Worm (Caenorhabditis elegans) whole organism, young adult: ENCODE results near the gene slc-46A.

Source experiments
- F23B12.7 ChIP-seq: sonication (generic microtip); optimal IDR thresholded peaks from 2 replicates; lab custom pipeline; 2017; ENCODE audit warnings: missing genetic modification characterization, mild to moderate bottlenecking, missing compliant biosample characterization, antibody characterized with exemption, moderate library complexity; ENCODE audit not compliant: insufficient read depth
- F37B4.10 ChIP-seq: fragments of 200-800 bp; sonication (Bioruptor generic); IDR thresholded peaks from 2 replicates; pipeline ENCODE4 v1.3.6; 2022; ENCODE audit warnings: missing genetic modification characterization, missing compliant biosample characterization
- ama-1 ChIP-seq, 3 experiments: fragments of 150-350 bp in 1 of 3; sonication (generic microtip) in 2 of 3; optimal IDR thresholded peaks; 2 replicates each; lab custom pipeline; 2014 to 2018; ENCODE audit warnings: missing biosample characterization in 2 of 3, missing genetic modification characterization in 2 of 3, missing genetic modification reagents in 2 of 3
- hlh-12 ChIP-seq: sonication (generic microtip); optimal IDR thresholded peaks from 2 replicates; lab custom pipeline; 2016; ENCODE audit warnings: missing genetic modification characterization, missing compliant biosample characterization
- hmg-1.2 ChIP-seq: fragments of 200-800 bp; sonication (Bioruptor generic); IDR thresholded peaks from 2 replicates; pipeline ENCODE4 v1.3.6; 2022; ENCODE audit warnings: missing genetic modification reagents, missing genetic modification characterization, missing compliant biosample characterization
- hrde-1 ChIP-seq: sonication (generic microtip); optimal IDR thresholded peaks from 2 replicates; lab custom pipeline; 2016; ENCODE audit warnings: missing genetic modification characterization, mild to moderate bottlenecking, missing compliant biosample characterization, moderate library complexity, missing genotype, missing genetic modification reagents, borderline replicate concordance
- pha-4 ChIP-seq: fragments of 150-350 bp; sonication (generic microtip); optimal IDR thresholded peaks from 2 replicates; lab custom pipeline; 2014; ENCODE audit warnings: missing biosample characterization, missing genetic modification reagents, missing genetic modification characterization
- rec-8 ChIP-seq, 2 experiments: sonication (generic microtip); optimal IDR thresholded peaks; 2 replicates each; lab custom pipeline; 2016; ENCODE audit warnings: mild to moderate bottlenecking in 2 of 2, missing genetic modification characterization in 2 of 2, missing genetic modification reagents in 2 of 2, missing genotype in 2 of 2, missing biosample characterization in 1 of 2, missing compliant biosample characterization in 1 of 2, moderate library complexity in 1 of 2
- snpc-4 ChIP-seq, 5 experiments: fragments of 150-350 bp in 1 of 5; sonication (generic microtip) in 4 of 5; optimal IDR thresholded peaks; 2 replicates each; lab custom pipeline; 2014 to 2018; ENCODE audit warnings: missing genetic modification characterization in 5 of 5, missing biosample characterization in 3 of 5, antibody characterized with exemption in 2 of 5, mild to moderate bottlenecking in 2 of 5, missing compliant biosample characterization in 2 of 5, missing genotype in 2 of 5, moderate library complexity in 2 of 5, missing genetic modification reagents in 1 of 5
- unc-62 ChIP-seq: fragments of 150-350 bp; optimal IDR thresholded peaks from 2 replicates; lab custom pipeline; 2014; ENCODE audit warnings: missing biosample characterization, missing genetic modification reagents, missing genetic modification characterization
- zim-3 ChIP-seq: sonication (generic microtip); optimal IDR thresholded peaks from 2 replicates; lab custom pipeline; 2017; ENCODE audit warnings: mild to moderate bottlenecking, missing genetic modification characterization, moderate library complexity, missing compliant biosample characterization
- ztf-26 ChIP-seq: sonication (generic microtip); optimal IDR thresholded peaks from 2 replicates; lab custom pipeline; 2017; ENCODE audit warnings: missing genetic modification characterization, missing compliant biosample characterization

- TF ChIP-seq unc-62 (GFP tag; lab: Kevin White, UChicago): no peak
- TF ChIP-seq snpc-4 (GFP tag; optimal IDR thresholded peaks at IDR 0.05; lab: Kevin White, UChicago): no peak
- TF ChIP-seq snpc-4 (tag; optimal IDR thresholded peaks at IDR 0.05; lab: Kevin White, UChicago): no peak
- no peak for TF ChIP-seq ztf-26 (tag; lab: Kevin White, UChicago)
- TF ChIP-seq pha-4 (tag; lab: Kevin White, UChicago): no peak
- TF ChIP-seq hmg-1.2: no peak
- TF ChIP-seq F23B12.7 (tag; lab: Kevin White, UChicago): no peak
- TF ChIP-seq rec-8 (tag; optimal IDR thresholded peaks at IDR 0.05; lab: Kevin White, UChicago): no peak
- TF ChIP-seq F37B4.10 (GFP tag; lab: Robert Waterston, UW): no peak
- no peak for TF ChIP-seq ama-1 (optimal IDR thresholded peaks at IDR 0.05; lab: Kevin White, UChicago)
- TF ChIP-seq ama-1 (GFP tag; optimal IDR thresholded peaks at IDR 0.05; lab: Kevin White, UChicago): no peak
- TF ChIP-seq hrde-1: no peak
- TF ChIP-seq hlh-12 (tag; lab: Kevin White, UChicago): no peak
- no peak for TF ChIP-seq zim-3 (tag; lab: Kevin White, UChicago)
Observed at ce11 chrIV:5360533-5360932, 41.5 kb downstream of the slc-46A start, which contains the start of gene F41H10.5.
